Fruit fly (Drosophila melanogaster): ENCODE measurements around the gene mRpL13.

dm6 chr2L:18906615-18907014 lies 47.6 kb upstream of the mRpL13 start:
- no peak for TF ChIP-seq Mio (GFP tag; optimal IDR thresholded peaks at IDR 0.05)
- no peak for TF ChIP-seq GATAd (GFP tag; optimal IDR thresholded peaks at IDR 0.05)
- TF ChIP-seq woc (GFP tag; optimal IDR thresholded peaks at IDR 0.05), result no peak
- TF ChIP-seq h (GFP tag; optimal IDR thresholded peaks at IDR 0.05), result no peak
- TF ChIP-seq Dif (GFP tag; optimal IDR thresholded peaks at IDR 0.05; ENCODE audit: partially characterized antibody), result no peak
- TF ChIP-seq Dfd (GFP tag; optimal IDR thresholded peaks at IDR 0.05), result no peak
- no peak for TF ChIP-seq psq (GFP tag; optimal IDR thresholded peaks at IDR 0.05)
- TF ChIP-seq rgr (GFP tag; optimal IDR thresholded peaks at IDR 0.05), result no peak
